Fruit fly (Drosophila melanogaster) whole organism: ENCODE data around the gene Mnat9.

Source experiments
- CG8478 ChIP-seq: fragments of >200 bp; optimal IDR thresholded peaks from 2 replicates; lab custom pipeline; 2018; ENCODE audit warnings: inconsistent platforms
- Dll ChIP-seq: fragments of >200 bp; optimal IDR thresholded peaks from 2 replicates; lab custom pipeline; 2017
- pan ChIP-seq: fragments of >200 bp; optimal IDR thresholded peaks from 2 replicates; lab custom pipeline; 2017

dm6 chr3R:31565738-31566137 is 50.2 kb downstream of the Mnat9 start:
- TF ChIP-seq Dll (no peak), CG8478 (lab: Kevin White, UChicago) (no peak), pan (no peak)
